Worm (Caenorhabditis elegans) whole organism, L4/young adult: ENCODE results near the gene K05F6.8.
"Not testable (repeated sequence)": the region's sequence is repeated elsewhere in the genome, so short reads cannot be mapped to it uniquely, and the experiment has no call there.

Source experiments
- W03F9.2 ChIP-seq: fragments of 150-350 bp; optimal IDR thresholded peaks from 2 replicates; lab custom pipeline; 2014; ENCODE audit warnings: missing biosample characterization, missing genetic modification characterization
- dao-5 ChIP-seq: sonication (generic microtip); optimal IDR thresholded peaks from 2 replicates; lab custom pipeline; 2016; ENCODE audit warnings: missing genotype, missing genetic modification characterization, moderate library complexity, missing compliant biosample characterization
- him-1 ChIP-seq: sonication (generic microtip); optimal IDR thresholded peaks from 2 replicates; lab custom pipeline; 2016; ENCODE audit warnings: missing genotype, missing genetic modification reagents, missing genetic modification characterization, missing compliant biosample characterization

Gene K05F6.8

ce11 chrII:1540628-1541027 is 26.9 kb downstream of the K05F6.8 start, which contains the start of gene poml-4:
TSS of gene poml-4 (plus strand) at chrII:1540928.
- TF ChIP-seq him-1, W03F9.2, dao-5 (tag; lab: Kevin White, UChicago): not testable (repeated sequence)

- TF ChIP-seq him-1 (tag; lab: Kevin White, UChicago) (no peak), W03F9.2 (tag; lab: Kevin White, UChicago) (no peak), dao-5 (tag; lab: Kevin White, UChicago) (no peak)
Observed at ce11 chrII:1538589-1538988, 29.0 kb downstream of the K05F6.8 start, which contains the start of gene fbxb-44. TSS of gene fbxb-44 (plus strand) at chrII:1538889.

- TF ChIP-seq him-1 (tag; lab: Kevin White, UChicago) (no peak), dao-5 (tag; lab: Kevin White, UChicago) (no peak), W03F9.2 (tag; lab: Kevin White, UChicago) (no peak)
Observed at ce11 chrII:1537321-1537720, 30.2 kb downstream of the K05F6.8 start, which contains the start of gene fbxb-42. TSS of gene fbxb-42 (plus strand) at chrII:1537621.

ce11 chrII:1535931-1536330 is 31.6 kb downstream of the K05F6.8 start, which contains the start of gene fbxb-43:
TSS of gene fbxb-43 (plus strand) at chrII:1536231.
- TF ChIP-seq him-1 (tag; lab: Kevin White, UChicago): no peak
- no peak for TF ChIP-seq dao-5 (tag; lab: Kevin White, UChicago)
- no peak for TF ChIP-seq W03F9.2 (tag; lab: Kevin White, UChicago)

- TF ChIP-seq him-1 (tag; lab: Kevin White, UChicago) (no peak), W03F9.2 (tag; lab: Kevin White, UChicago) (no peak), dao-5 (tag; lab: Kevin White, UChicago) (no peak)
Observed at ce11 chrII:1529057-1529456, 38.5 kb downstream of the K05F6.8 start, which contains the start of gene Y51H7BR.4. TSS of gene Y51H7BR.4 (plus strand) at chrII:1529357.

ce11 chrII:1525498-1525897 is 42.0 kb downstream of the K05F6.8 start, which contains the start of gene Y51H7BR.7:
TSS of gene Y51H7BR.7 (minus strand) at chrII:1525598.
- no peak for TF ChIP-seq dao-5 (tag; lab: Kevin White, UChicago)

ce11 chrII:1521956-1522355 is 45.6 kb downstream of the K05F6.8 start:
- TF ChIP-seq dao-5 (tag; lab: Kevin White, UChicago): no peak
- TF ChIP-seq W03F9.2 (tag; lab: Kevin White, UChicago): no peak
- TF ChIP-seq him-1 (tag; lab: Kevin White, UChicago): no peak

ce11 chrII:1519867-1520266 is 47.7 kb downstream of the K05F6.8 start:
- no peak for TF ChIP-seq dao-5 (tag; lab: Kevin White, UChicago)
- TF ChIP-seq him-1 (tag; lab: Kevin White, UChicago): peak; percentile 56

ce11 chrII:1518914-1519313 is 48.6 kb downstream of the K05F6.8 start, which contains the start of gene Y51H7BR.8:
TSS of gene Y51H7BR.8 (plus strand) at chrII:1519214.
- TF ChIP-seq dao-5 (tag; lab: Kevin White, UChicago) (no peak), W03F9.2 (tag; lab: Kevin White, UChicago) (no peak)

ce11 chrII:1517354-1517753 is 50.2 kb downstream of the K05F6.8 start, which contains the start of gene math-45:
TSS of gene math-45 (minus strand) at chrII:1517454.
- TF ChIP-seq him-1 (tag; lab: Kevin White, UChicago): no peak
- TF ChIP-seq W03F9.2 (tag; lab: Kevin White, UChicago): no peak
- no peak for TF ChIP-seq dao-5 (tag; lab: Kevin White, UChicago)
